Fruit fly (Drosophila melanogaster) whole organism, embryonic: Measurements from ENCODE around the gene Rad9.

Source experiments
- Atf-2 ChIP-seq: fragments of 200-800 bp; sonication (Bioruptor generic); optimal IDR thresholded peaks from 2 replicates; lab custom pipeline; 2016; ENCODE audit warnings: missing biosample characterization, missing genetic modification characterization
- B-H2 ChIP-seq: fragments of 200-800 bp; sonication (Bioruptor generic); optimal IDR thresholded peaks from 2 replicates; lab custom pipeline; 2018; ENCODE audit warnings: missing biosample characterization, mild to moderate bottlenecking, missing genetic modification characterization
- CG10267 ChIP-seq: fragments of 200-800 bp; sonication (Bioruptor generic); optimal IDR thresholded peaks from 2 replicates; lab custom pipeline; 2018; ENCODE audit warnings: missing biosample characterization, mild to moderate bottlenecking, missing genetic modification characterization, moderate library complexity
- CG10431 ChIP-seq: fragments of 200-800 bp; sonication (Bioruptor generic); optimal IDR thresholded peaks from 3 replicates; lab custom pipeline; 2018; ENCODE audit warnings: missing biosample characterization, mild to moderate bottlenecking, missing genetic modification characterization
- CG10462 ChIP-seq: fragments of 200-800 bp; sonication (Bioruptor generic); optimal IDR thresholded peaks from 2 replicates; lab custom pipeline; 2016; ENCODE audit warnings: missing biosample characterization, missing genetic modification characterization
- CG10543 ChIP-seq: fragments of 200-800 bp; sonication (Bioruptor generic); optimal IDR thresholded peaks from 3 replicates; lab custom pipeline; 2017; ENCODE audit warnings: missing biosample characterization, mild to moderate bottlenecking, missing genetic modification characterization, moderate library complexity
- CG11085 ChIP-seq: fragments of 200-800 bp; sonication (Bioruptor generic); IDR thresholded peaks from 2 replicates; pipeline ENCODE4 v1.3.6; 2022; ENCODE audit warnings: missing biosample characterization, missing genetic modification characterization
- CG11696 ChIP-seq: fragments of 200-800 bp; sonication (Bioruptor generic); IDR thresholded peaks from 2 replicates; pipeline ENCODE4 v1.3.6; 2022; ENCODE audit warnings: missing biosample characterization, missing genetic modification characterization
- CG12299 ChIP-seq: fragments of 200-800 bp; sonication (Bioruptor generic); optimal IDR thresholded peaks from 2 replicates; lab custom pipeline; 2018; ENCODE audit warnings: missing biosample characterization, mild to moderate bottlenecking, missing genetic modification characterization
- CG14965 ChIP-seq: fragments of 200-800 bp; sonication (Bioruptor generic); optimal IDR thresholded peaks from 2 replicates; lab custom pipeline; 2016; ENCODE audit warnings: missing biosample characterization, missing genetic modification characterization, borderline replicate concordance
- CG15479 ChIP-seq: fragments of 200-800 bp; sonication (Bioruptor generic); optimal IDR thresholded peaks from 3 replicates; lab custom pipeline; 2019; ENCODE audit warnings: missing biosample characterization, mild to moderate bottlenecking, missing genetic modification characterization, moderate library complexity
- CG15514 ChIP-seq: fragments of 200-800 bp; sonication (Bioruptor generic); optimal IDR thresholded peaks from 3 replicates; lab custom pipeline; 2017; ENCODE audit warnings: missing biosample characterization, missing genetic modification characterization, mild to moderate bottlenecking, moderate library complexity, missing genetic modification reagents
- CG15696 ChIP-seq: fragments of 200-800 bp; sonication (Bioruptor generic); optimal IDR thresholded peaks from 2 replicates; lab custom pipeline; 2019; ENCODE audit warnings: missing biosample characterization, mild to moderate bottlenecking, missing genetic modification characterization, moderate library complexity
- CG16779 ChIP-seq: fragments of 200-800 bp; sonication (Bioruptor generic); IDR thresholded peaks from 2 replicates; pipeline ENCODE4 v1.3.6; 2022; ENCODE audit warnings: missing biosample characterization, missing genetic modification characterization
- CG3163 ChIP-seq: fragments of 200-800 bp; sonication (Bioruptor generic); optimal IDR thresholded peaks from 3 replicates; lab custom pipeline; 2016; ENCODE audit warnings: missing biosample characterization, missing genetic modification characterization
- CG3281 ChIP-seq: fragments of 200-800 bp; sonication (Bioruptor generic); optimal IDR thresholded peaks from 3 replicates; lab custom pipeline; 2017; ENCODE audit warnings: missing biosample characterization, mild to moderate bottlenecking, missing genetic modification characterization
- CG33557 ChIP-seq: fragments of 200-800 bp; sonication (Bioruptor generic); optimal IDR thresholded peaks from 2 replicates; lab custom pipeline; 2019; ENCODE audit warnings: missing biosample characterization, mild to moderate bottlenecking, missing genetic modification characterization, moderate library complexity
- CG4820 ChIP-seq: fragments of 200-800 bp; sonication (Bioruptor generic); optimal IDR thresholded peaks from 3 replicates; lab custom pipeline; 2016; ENCODE audit warnings: missing biosample characterization, missing genetic modification characterization
- CG6854 ChIP-seq: fragments of 200-800 bp; sonication (Bioruptor generic); optimal IDR thresholded peaks from 3 replicates; lab custom pipeline; 2017; ENCODE audit warnings: missing biosample characterization, mild to moderate bottlenecking, missing genetic modification characterization
- CG7357 ChIP-seq: fragments of 200-800 bp; sonication (Bioruptor generic); IDR thresholded peaks from 3 replicates; pipeline ENCODE4 v1.3.6; 2022; ENCODE audit warnings: missing biosample characterization, missing genetic modification characterization
- CG7745 ChIP-seq: fragments of 200-800 bp; sonication (Bioruptor generic); optimal IDR thresholded peaks from 2 replicates; lab custom pipeline; 2018; ENCODE audit warnings: missing biosample characterization, mild to moderate bottlenecking, missing genetic modification characterization, moderate library complexity
- CG7928 ChIP-seq: fragments of 200-800 bp; sonication (Bioruptor generic); optimal IDR thresholded peaks from 2 replicates; lab custom pipeline; 2017; ENCODE audit warnings: missing biosample characterization, mild to moderate bottlenecking, missing genetic modification characterization
- CG8944 ChIP-seq: fragments of 200-800 bp; sonication (Bioruptor generic); optimal IDR thresholded peaks from 3 replicates; lab custom pipeline; 2016; ENCODE audit warnings: missing biosample characterization, missing genetic modification characterization
- CG9437 ChIP-seq: fragments of 200-800 bp; sonication (Bioruptor generic); optimal IDR thresholded peaks from 2 replicates; lab custom pipeline; 2018; ENCODE audit warnings: missing biosample characterization, mild to moderate bottlenecking, missing genetic modification characterization
- CoRest ChIP-seq: fragments of 200-800 bp; sonication (Bioruptor generic); optimal IDR thresholded peaks from 3 replicates; lab custom pipeline; 2018; ENCODE audit warnings: missing biosample characterization, mild to moderate bottlenecking, missing genetic modification characterization, moderate library complexity
- Dad ChIP-seq: fragments of 200-800 bp; sonication (Bioruptor generic); optimal IDR thresholded peaks from 3 replicates; lab custom pipeline; 2016; ENCODE audit warnings: missing biosample characterization, missing genetic modification characterization
- Dfd ChIP-seq, 2 experiments: fragments of >200 bp; optimal IDR thresholded peaks; 2 replicates each; lab custom pipeline; 2017; ENCODE audit warnings: missing biosample characterization in 2 of 2, missing genetic modification characterization in 2 of 2
- Doc2 ChIP-seq: fragments of 200-800 bp; sonication (Bioruptor generic); IDR thresholded peaks from 2 replicates; pipeline ENCODE4 v1.3.6; 2022; ENCODE audit warnings: missing biosample characterization, missing genetic modification characterization
- E2f2 ChIP-seq: fragments of 200-800 bp; sonication (Bioruptor generic); IDR thresholded peaks from 2 replicates; pipeline ENCODE4 v1.3.6; 2022; ENCODE audit warnings: missing biosample characterization, missing genetic modification characterization
- HmgD ChIP-seq: fragments of 200-800 bp; sonication (Bioruptor generic); optimal IDR thresholded peaks from 3 replicates; lab custom pipeline; 2016; ENCODE audit warnings: missing biosample characterization, missing genetic modification characterization
- Mes4 ChIP-seq: fragments of 200-800 bp; sonication (Bioruptor generic); optimal IDR thresholded peaks from 2 replicates; lab custom pipeline; 2016; ENCODE audit warnings: missing biosample characterization, missing genetic modification characterization
- Myb ChIP-seq: fragments of 200-800 bp; sonication (Bioruptor generic); optimal IDR thresholded peaks from 2 replicates; lab custom pipeline; 2016; ENCODE audit warnings: missing biosample characterization, missing genetic modification characterization
- Oaz ChIP-seq: fragments of 200-800 bp; sonication (Bioruptor generic); IDR thresholded peaks from 2 replicates; pipeline ENCODE4 v1.3.6; 2022; ENCODE audit warnings: missing biosample characterization, missing genetic modification characterization
- Rx ChIP-seq: fragments of 200-800 bp; sonication (Bioruptor generic); IDR thresholded peaks from 2 replicates; pipeline ENCODE4 v1.3.6; 2022; ENCODE audit warnings: missing biosample characterization, missing genetic modification characterization
- Side ChIP-seq: fragments of 200-800 bp; sonication (Bioruptor generic); optimal IDR thresholded peaks from 2 replicates; lab custom pipeline; 2016; ENCODE audit warnings: missing biosample characterization, missing genetic modification characterization
- Tbp ChIP-seq: fragments of >200 bp; optimal IDR thresholded peaks from 2 replicates; lab custom pipeline; 2018; ENCODE audit warnings: missing biosample characterization, missing genetic modification characterization
- bcd ChIP-seq: fragments of 200-800 bp; sonication (Bioruptor generic); optimal IDR thresholded peaks from 2 replicates; lab custom pipeline; 2017; ENCODE audit warnings: missing biosample characterization, mild to moderate bottlenecking, missing genetic modification characterization
- dysf ChIP-seq: fragments of 200-800 bp; sonication (Bioruptor generic); IDR thresholded peaks from 3 replicates; pipeline ENCODE4 v1.3.6; 2022; ENCODE audit warnings: missing biosample characterization, missing genetic modification characterization
- eve ChIP-seq, 2 experiments: fragments of >200 bp; optimal IDR thresholded peaks; 2 replicates each; lab custom pipeline; 2017; ENCODE audit warnings: missing biosample characterization in 2 of 2, missing genetic modification characterization in 2 of 2
- fd102C ChIP-seq: fragments of 200-800 bp; sonication (Bioruptor generic); optimal IDR thresholded peaks from 2 replicates; lab custom pipeline; 2018; ENCODE audit warnings: missing biosample characterization, mild to moderate bottlenecking, missing genetic modification characterization, moderate library complexity
- gem ChIP-seq: fragments of 200-800 bp; sonication (Bioruptor generic); optimal IDR thresholded peaks from 2 replicates; lab custom pipeline; 2019; ENCODE audit warnings: missing biosample characterization, mild to moderate bottlenecking, missing genetic modification characterization, moderate library complexity
- hbn ChIP-seq: fragments of 200-800 bp; sonication (Bioruptor generic); IDR thresholded peaks from 2 replicates; pipeline ENCODE4 v1.3.6; 2022; ENCODE audit warnings: missing biosample characterization, missing genetic modification characterization; ENCODE audit not compliant: partially characterized antibody
- onecut ChIP-seq: fragments of 200-800 bp; sonication (Bioruptor generic); IDR thresholded peaks from 2 replicates; pipeline ENCODE4 v1.3.6; 2022; ENCODE audit warnings: missing biosample characterization, missing genetic modification characterization
- pan ChIP-seq, 4 experiments: fragments of >200 bp in 3 of 4; fragments of 200-800 bp in 1 of 4; sonication (Bioruptor generic) in 1 of 4; optimal IDR thresholded peaks in 3 of 4; IDR thresholded peaks in 1 of 4; 2 replicates each; pipeline versions ENCODE4 v1.3.6 to Lab custom; 2017 to 2022; ENCODE audit warnings: missing biosample characterization in 2 of 4, missing genetic modification characterization in 2 of 4, mixed read lengths in 1 of 4
- pita ChIP-seq: fragments of 200-800 bp; sonication (Bioruptor generic); optimal IDR thresholded peaks from 2 replicates; lab custom pipeline; 2017; ENCODE audit warnings: missing biosample characterization, mild to moderate bottlenecking, missing genetic modification characterization
- run ChIP-seq: fragments of 200-800 bp; sonication (Bioruptor generic); optimal IDR thresholded peaks from 3 replicates; lab custom pipeline; 2018; ENCODE audit warnings: missing biosample characterization, mild to moderate bottlenecking, missing genetic modification characterization
- slbo ChIP-seq: fragments of 200-800 bp; sonication (Bioruptor generic); IDR thresholded peaks from 2 replicates; pipeline ENCODE4 v1.3.6; 2022; ENCODE audit warnings: missing biosample characterization, missing genetic modification characterization
- tap ChIP-seq: fragments of 200-800 bp; optimal IDR thresholded peaks from 3 replicates; lab custom pipeline; 2019; ENCODE audit warnings: missing biosample characterization, mild to moderate bottlenecking, missing genetic modification characterization, moderate library complexity
- ttk ChIP-seq: fragments of 200-800 bp; sonication (Bioruptor generic); IDR thresholded peaks from 2 replicates; pipeline ENCODE4 v2.1.2; 2022; ENCODE audit warnings: missing biosample characterization, missing genetic modification characterization
- tup ChIP-seq: fragments of 200-800 bp; sonication (Bioruptor generic); optimal IDR thresholded peaks from 2 replicates; lab custom pipeline; 2016; ENCODE audit warnings: missing biosample characterization, mild to moderate bottlenecking, missing genetic modification characterization, moderate library complexity

The Rad9 gene

dm6 chr3L:18848436-18848835 lies 23.9 kb downstream of the Rad9 start (continued):
- no peak for TF ChIP-seq pan (optimal IDR thresholded peaks at IDR 0.05; lab: Kevin White, UChicago)
- peak in 1 of 2 experiments; percentile 65 for TF ChIP-seq pan (GFP tag; optimal IDR thresholded peaks at IDR 0.05 in 1 of 2, IDR thresholded peaks at IDR 0.05 in 1 of 2)
- peak; percentile 75 for TF ChIP-seq Mes4 (GFP tag; lab: Kevin White, UChicago)
- TF ChIP-seq onecut (GFP tag; lab: Robert Waterston, UW): peak; percentile 60; the same call in 1 of the 2 replicates
- TF ChIP-seq eve (GFP tag; optimal IDR thresholded peaks at IDR 0.05; lab: Kevin White, UChicago): peak in 1 of 2 experiments; percentile 64
- TF ChIP-seq CG7745 (tag; lab: Kevin White, UChicago): peak; percentile 48
- peak; percentile 14 for TF ChIP-seq CG10543
- peak; percentile 61 for TF ChIP-seq CG8944 (GFP tag; lab: Kevin White, UChicago)
- peak; percentile 67 for TF ChIP-seq CG10267 (tag; lab: Kevin White, UChicago)
- TF ChIP-seq CG6854 (GFP tag; lab: Kevin White, UChicago): peak; percentile 65
- TF ChIP-seq CG33557: peak; percentile 2
- TF ChIP-seq Tbp: no peak
- peak; percentile 37; the same call in 1 of the 2 replicates for TF ChIP-seq E2f2
- peak; percentile 84 for TF ChIP-seq Side (GFP tag; lab: Kevin White, UChicago)
- TF ChIP-seq CG15479 (GFP tag; lab: Kevin White, UChicago): no peak
- TF ChIP-seq CG11696 (GFP tag; lab: Robert Waterston, UW): no peak
- peak; percentile 5 for TF ChIP-seq CG10431 (GFP tag; lab: Kevin White, UChicago)
- peak; percentile 62 for TF ChIP-seq CG15696
- no peak for TF ChIP-seq CG12299 (tag; lab: Kevin White, UChicago)
- TF ChIP-seq tup (GFP tag; lab: Kevin White, UChicago): peak; percentile 47
- TF ChIP-seq CG14965 (GFP tag; lab: Kevin White, UChicago): peak; percentile 99
- peak; percentile 30 for TF ChIP-seq tap (tag; lab: Kevin White, UChicago)
- TF ChIP-seq CG7357 (GFP tag; lab: Robert Waterston, UW): no peak
- TF ChIP-seq CG3163 (GFP tag; lab: Kevin White, UChicago): peak; percentile 76
- peak; percentile 44 for TF ChIP-seq CG10462 (GFP tag; lab: Kevin White, UChicago)
- TF ChIP-seq dysf (GFP tag; lab: Robert Waterston, UW): peak; percentile 67; the same call in 2 of the 3 replicates
- TF ChIP-seq gem (tag; lab: Kevin White, UChicago): peak; percentile 61
- TF ChIP-seq CG15514: peak; percentile 64
- TF ChIP-seq CG7928 (GFP tag; lab: Kevin White, UChicago): peak; percentile 5
- peak; percentile 70 for TF ChIP-seq Dad (GFP tag; lab: Kevin White, UChicago)
- peak; percentile 85 for TF ChIP-seq pita (GFP tag; lab: Kevin White, UChicago)
- peak; percentile 63 for TF ChIP-seq fd102C (GFP tag; lab: Kevin White, UChicago)
- TF ChIP-seq CoRest (tag; lab: Kevin White, UChicago): peak; percentile 56
- TF ChIP-seq Oaz: no peak
- TF ChIP-seq CG4820 (GFP tag; lab: Kevin White, UChicago): peak; percentile 40
- peak; percentile 54 for TF ChIP-seq CG3281 (GFP tag; lab: Kevin White, UChicago)
- no peak for TF ChIP-seq hbn
- TF ChIP-seq bcd (GFP tag; lab: Kevin White, UChicago): peak; percentile 74
- no peak for TF ChIP-seq Dfd (GFP tag; optimal IDR thresholded peaks at IDR 0.05; lab: Kevin White, UChicago)
- no peak for TF ChIP-seq Doc2 (GFP tag; lab: Robert Waterston, UW)
- peak; percentile 52 for TF ChIP-seq CG9437 (GFP tag; lab: Kevin White, UChicago)
- TF ChIP-seq slbo: no peak
- TF ChIP-seq ttk (GFP tag; lab: Robert Waterston, UW): no peak; the same call in 1 of the 2 replicates
- TF ChIP-seq Rx (GFP tag; lab: Robert Waterston, UW): no peak
- peak; percentile 52 for TF ChIP-seq Myb (GFP tag; lab: Kevin White, UChicago)
- peak; percentile 73 for TF ChIP-seq Atf-2 (GFP tag; lab: Kevin White, UChicago)
- peak; percentile 62 for TF ChIP-seq B-H2
- TF ChIP-seq CG11085 (GFP tag; lab: Robert Waterston, UW): peak; percentile 52; the same call in 1 of the 2 replicates
- peak; percentile 65 for TF ChIP-seq HmgD (GFP tag; lab: Kevin White, UChicago)
- TF ChIP-seq run (tag; lab: Kevin White, UChicago): no peak
- TF ChIP-seq CG16779: no peak
